Worm (Caenorhabditis elegans) whole organism, early embryonic: ENCODE data around the gene nhr-192.

Experiments used
- B0310.2 ChIP-seq: sonication (generic microtip); optimal IDR thresholded peaks from 2 replicates; lab custom pipeline; 2016; ENCODE audit warnings: mild to moderate bottlenecking, missing genetic modification characterization, missing compliant biosample characterization
- F13C5.2 ChIP-seq: sonication (generic microtip); optimal IDR thresholded peaks from 2 replicates; lab custom pipeline; 2017; ENCODE audit warnings: mild to moderate bottlenecking, missing genetic modification characterization, inconsistent platforms, missing compliant biosample characterization
- aly-1 ChIP-seq: sonication (generic microtip); optimal IDR thresholded peaks from 2 replicates; lab custom pipeline; 2016; ENCODE audit warnings: missing genetic modification characterization, missing compliant biosample characterization
- ama-1 ChIP-seq: fragments of 150-350 bp; optimal IDR thresholded peaks from 2 replicates; lab custom pipeline; 2014
- ceh-13 ChIP-seq: fragments of 200-800 bp; sonication (Bioruptor generic); optimal IDR thresholded peaks from 2 replicates; lab custom pipeline; 2018; ENCODE audit warnings: mild to moderate bottlenecking, missing genetic modification characterization, missing compliant biosample characterization
- ceh-36 ChIP-seq: sonication (generic microtip); optimal IDR thresholded peaks from 2 replicates; lab custom pipeline; 2016; ENCODE audit warnings: missing genetic modification characterization, inconsistent platforms, missing compliant biosample characterization
- ets-7 ChIP-seq: sonication (generic microtip); optimal IDR thresholded peaks from 2 replicates; lab custom pipeline; 2016; ENCODE audit warnings: missing genotype, missing genetic modification characterization, missing compliant biosample characterization
- flt-1 ChIP-seq: fragments of 200-800 bp; sonication (Bioruptor generic); IDR thresholded peaks from 2 replicates; pipeline ENCODE4 v1.3.6; 2022; ENCODE audit warnings: missing genetic modification characterization, missing compliant biosample characterization
- hmbx-1 ChIP-seq: sonication (generic microtip); optimal IDR thresholded peaks from 2 replicates; lab custom pipeline; 2016; ENCODE audit warnings: mild to moderate bottlenecking, missing genetic modification characterization, missing compliant biosample characterization
- hmg-4 ChIP-seq: fragments of 200-800 bp; sonication (Bioruptor generic); optimal IDR thresholded peaks from 2 replicates; lab custom pipeline; 2018; ENCODE audit warnings: mild to moderate bottlenecking, missing genetic modification characterization, missing compliant biosample characterization
- hnd-1 ChIP-seq: sonication (generic microtip); optimal IDR thresholded peaks from 2 replicates; lab custom pipeline; 2016; ENCODE audit warnings: missing genetic modification characterization, missing compliant biosample characterization
- pes-1 ChIP-seq: fragments of 200-800 bp; sonication (Bioruptor generic); IDR thresholded peaks from 2 replicates; pipeline ENCODE4 v1.3.6; 2022; ENCODE audit warnings: missing genetic modification reagents, missing genetic modification characterization, missing compliant biosample characterization
- scrt-1 ChIP-seq: fragments of 200-800 bp; sonication (Bioruptor generic); IDR thresholded peaks from 2 replicates; pipeline ENCODE4 v1.3.6; 2022; ENCODE audit warnings: missing genetic modification characterization, missing compliant biosample characterization
- sea-1 ChIP-seq: fragments of 200-800 bp; sonication (Bioruptor generic); conservative IDR thresholded peaks from 2 replicates; pipeline ENCODE4 v1.3.6; 2022; ENCODE audit warnings: missing genetic modification characterization, missing compliant biosample characterization
- tbx-11 ChIP-seq: fragments of 200-800 bp; sonication (Bioruptor generic); IDR thresholded peaks from 2 replicates; pipeline ENCODE4 v1.3.6; 2022; ENCODE audit warnings: missing genetic modification characterization, missing compliant biosample characterization
- tbx-37 ChIP-seq: fragments of 200-800 bp; sonication (Bioruptor generic); conservative IDR thresholded peaks from 2 replicates; pipeline ENCODE4 v1.3.6; 2022; ENCODE audit warnings: missing genetic modification reagents, missing genetic modification characterization, missing compliant biosample characterization
- tra-4 ChIP-seq: sonication (generic microtip); optimal IDR thresholded peaks from 2 replicates; lab custom pipeline; 2017; ENCODE audit warnings: missing genetic modification characterization, missing compliant biosample characterization

The nhr-192 gene

ce11 chrV:10070541-10070940, at the start of gene nhr-192:
TSS of gene nhr-192 (minus strand) at chrV:10070641.
- no peak for TF ChIP-seq hmbx-1 (tag; lab: Kevin White, UChicago)
- no peak for TF ChIP-seq tbx-11 (GFP tag; lab: Robert Waterston, UW)
- TF ChIP-seq ceh-36 (tag; lab: Kevin White, UChicago) = no peak
- TF ChIP-seq B0310.2 = no peak
- no peak for TF ChIP-seq sea-1 (GFP tag; lab: Robert Waterston, UW)
- TF ChIP-seq flt-1 (GFP tag; lab: Robert Waterston, UW) = no peak
- no peak for TF ChIP-seq hmg-4 (GFP tag; lab: Kevin White, UChicago)
- TF ChIP-seq ama-1 (lab: Kevin White, UChicago) = no peak
- no peak for TF ChIP-seq pes-1
- TF ChIP-seq hnd-1 (tag; lab: Kevin White, UChicago) = no peak
- no peak for TF ChIP-seq scrt-1 (GFP tag; lab: Robert Waterston, UW)
- no peak for TF ChIP-seq ceh-13 (GFP tag; lab: Kevin White, UChicago)
- TF ChIP-seq ets-7 (tag; lab: Kevin White, UChicago) = no peak
- no peak for TF ChIP-seq tbx-37
- no peak for TF ChIP-seq F13C5.2
- no peak for TF ChIP-seq aly-1 (tag; lab: Kevin White, UChicago)
- TF ChIP-seq tra-4 = no peak

- TF ChIP-seq aly-1 (tag; lab: Kevin White, UChicago) (no peak), flt-1 (GFP tag; lab: Robert Waterston, UW) (no peak), tbx-11 (GFP tag; lab: Robert Waterston, UW) (no peak), F13C5.2 (no peak), ceh-36 (tag; lab: Kevin White, UChicago) (no peak), ama-1 (lab: Kevin White, UChicago) (no peak), tbx-37 (no peak), ets-7 (tag; lab: Kevin White, UChicago) (no peak), sea-1 (GFP tag; lab: Robert Waterston, UW) (no peak), ceh-13 (GFP tag; lab: Kevin White, UChicago) (no peak), tra-4 (no peak), hmbx-1 (tag; lab: Kevin White, UChicago) (no peak), B0310.2 (no peak), scrt-1 (GFP tag; lab: Robert Waterston, UW) (no peak), hmg-4 (GFP tag; lab: Kevin White, UChicago) (no peak), hnd-1 (tag; lab: Kevin White, UChicago) (no peak), pes-1 (no peak)
Measured at ce11 chrV:10117465-10117864, 47.0 kb upstream of the nhr-192 start, which contains the start of gene C08B6.5. TSS of gene C08B6.5 (plus strand) at chrV:10117765.

- no peak for TF ChIP-seq tra-4
- TF ChIP-seq B0310.2 = no peak
- TF ChIP-seq flt-1 (GFP tag; lab: Robert Waterston, UW) = no peak
- TF ChIP-seq ceh-13 (GFP tag; lab: Kevin White, UChicago) = no peak
- no peak for TF ChIP-seq sea-1 (GFP tag; lab: Robert Waterston, UW)
- TF ChIP-seq hnd-1 (tag; lab: Kevin White, UChicago) = no peak
- no peak for TF ChIP-seq ama-1 (lab: Kevin White, UChicago)
- no peak for TF ChIP-seq hmg-4 (GFP tag; lab: Kevin White, UChicago)
- no peak for TF ChIP-seq ceh-36 (tag; lab: Kevin White, UChicago)
- no peak for TF ChIP-seq pes-1
- TF ChIP-seq tbx-37 = no peak
- TF ChIP-seq ets-7 (tag; lab: Kevin White, UChicago) = no peak
- TF ChIP-seq F13C5.2 = no peak
- TF ChIP-seq aly-1 (tag; lab: Kevin White, UChicago) = no peak
- TF ChIP-seq tbx-11 (GFP tag; lab: Robert Waterston, UW) = no peak
- TF ChIP-seq scrt-1 (GFP tag; lab: Robert Waterston, UW) = no peak
- no peak for TF ChIP-seq hmbx-1 (tag; lab: Kevin White, UChicago)
Measured at ce11 chrV:10114329-10114728, 43.9 kb upstream of the nhr-192 start, which contains the start of gene cht-5. TSS of gene cht-5 (plus strand) at chrV:10114629.

ce11 chrV:10112187-10112586, 41.7 kb upstream of the nhr-192 start, which contains the start of gene C08B6.3:
TSS of gene C08B6.3 (minus strand) at chrV:10112287.
- TF ChIP-seq tbx-11 (GFP tag; lab: Robert Waterston, UW) = no peak
- TF ChIP-seq hnd-1 (tag; lab: Kevin White, UChicago) = no peak
- TF ChIP-seq ama-1 (lab: Kevin White, UChicago) = no peak
- no peak for TF ChIP-seq scrt-1 (GFP tag; lab: Robert Waterston, UW)

ce11 chrV:10111129-10111528, 40.7 kb upstream of the nhr-192 start:
- TF ChIP-seq hmbx-1 (tag; lab: Kevin White, UChicago) (no peak), ets-7 (tag; lab: Kevin White, UChicago) (no peak), ama-1 (lab: Kevin White, UChicago) (no peak), hnd-1 (tag; lab: Kevin White, UChicago) (no peak), scrt-1 (GFP tag; lab: Robert Waterston, UW) (no peak), hmg-4 (GFP tag; lab: Kevin White, UChicago) (no peak)

ce11 chrV:10107309-10107708, 36.9 kb upstream of the nhr-192 start, which contains the start of gene C08B6.11:
TSS of gene C08B6.11 (plus strand) at chrV:10107609.
- no peak for TF ChIP-seq B0310.2
- TF ChIP-seq ets-7 (tag; lab: Kevin White, UChicago) = no peak
- no peak for TF ChIP-seq sea-1 (GFP tag; lab: Robert Waterston, UW)
- no peak for TF ChIP-seq hnd-1 (tag; lab: Kevin White, UChicago)
- TF ChIP-seq aly-1 (tag; lab: Kevin White, UChicago) = no peak
- TF ChIP-seq ceh-13 (GFP tag; lab: Kevin White, UChicago) = no peak
- no peak for TF ChIP-seq ceh-36 (tag; lab: Kevin White, UChicago)
- no peak for TF ChIP-seq F13C5.2
- TF ChIP-seq flt-1 (GFP tag; lab: Robert Waterston, UW) = no peak
- TF ChIP-seq pes-1 = no peak
- TF ChIP-seq hmg-4 (GFP tag; lab: Kevin White, UChicago) = no peak
- no peak for TF ChIP-seq tbx-11 (GFP tag; lab: Robert Waterston, UW)
- no peak for TF ChIP-seq scrt-1 (GFP tag; lab: Robert Waterston, UW)
- no peak for TF ChIP-seq tbx-37
- no peak for TF ChIP-seq hmbx-1 (tag; lab: Kevin White, UChicago)
- no peak for TF ChIP-seq tra-4
- no peak for TF ChIP-seq ama-1 (lab: Kevin White, UChicago)

ce11 chrV:10105412-10105811, 35.0 kb upstream of the nhr-192 start, which contains the start of gene C08B6.2:
TSS of gene C08B6.2 (plus strand) at chrV:10105712.
- TF ChIP-seq B0310.2 = no peak
- no peak for TF ChIP-seq ceh-13 (GFP tag; lab: Kevin White, UChicago)
- TF ChIP-seq ets-7 (tag; lab: Kevin White, UChicago) = no peak
- TF ChIP-seq pes-1 = no peak
- TF ChIP-seq tbx-37 = no peak
- no peak for TF ChIP-seq hmbx-1 (tag; lab: Kevin White, UChicago)
- TF ChIP-seq hmg-4 (GFP tag; lab: Kevin White, UChicago) = no peak
- no peak for TF ChIP-seq flt-1 (GFP tag; lab: Robert Waterston, UW)
- TF ChIP-seq ama-1 (lab: Kevin White, UChicago) = no peak
- TF ChIP-seq hnd-1 (tag; lab: Kevin White, UChicago) = no peak
- no peak for TF ChIP-seq F13C5.2
- TF ChIP-seq aly-1 (tag; lab: Kevin White, UChicago) = no peak
- TF ChIP-seq tra-4 = no peak
- no peak for TF ChIP-seq ceh-36 (tag; lab: Kevin White, UChicago)
- no peak for TF ChIP-seq tbx-11 (GFP tag; lab: Robert Waterston, UW)
- TF ChIP-seq sea-1 (GFP tag; lab: Robert Waterston, UW) = no peak
- TF ChIP-seq scrt-1 (GFP tag; lab: Robert Waterston, UW) = no peak
